Worm (Caenorhabditis elegans): Measurements from ENCODE around the gene F26A1.19.
A peak's percentile ranks its signal among the peaks of the same experiment; 100 is the strongest.

Gene F26A1.19

ce11 chrIII:4856109-4856508, 18.6 kb downstream of the F26A1.19 start, which contains the start of gene C35D10.7:
Gene C35D10.7 (plus strand): TSS chrIII:4856193.
- TF ChIP-seq sma-9 (GFP tag; optimal IDR thresholded peaks at IDR 0.05) (no peak), sma-9 (tag; optimal IDR thresholded peaks at IDR 0.05) (no peak), nhr-237 (tag; optimal IDR thresholded peaks at IDR 0.05) (no peak), nhr-12 (tag; optimal IDR thresholded peaks at IDR 0.05) (no peak), R02D3.7 (tag; optimal IDR thresholded peaks at IDR 0.05) (no peak), zag-1 (tag; optimal IDR thresholded peaks at IDR 0.05) (no peak), dmd-4 (tag; optimal IDR thresholded peaks at IDR 0.05) (no peak), sma-3 (GFP tag; optimal IDR thresholded peaks at IDR 0.05) (no peak), unc-39 (tag; optimal IDR thresholded peaks at IDR 0.05) (no peak), ztf-1 (GFP tag; conservative IDR thresholded peaks at IDR 0.05) (no peak)

ce11 chrIII:4856992-4857391, 19.5 kb downstream of the F26A1.19 start:
- TF ChIP-seq ztf-4 (tag; optimal IDR thresholded peaks at IDR 0.05) (no peak), dmd-4 (tag; optimal IDR thresholded peaks at IDR 0.05) (no peak)

DNA sequence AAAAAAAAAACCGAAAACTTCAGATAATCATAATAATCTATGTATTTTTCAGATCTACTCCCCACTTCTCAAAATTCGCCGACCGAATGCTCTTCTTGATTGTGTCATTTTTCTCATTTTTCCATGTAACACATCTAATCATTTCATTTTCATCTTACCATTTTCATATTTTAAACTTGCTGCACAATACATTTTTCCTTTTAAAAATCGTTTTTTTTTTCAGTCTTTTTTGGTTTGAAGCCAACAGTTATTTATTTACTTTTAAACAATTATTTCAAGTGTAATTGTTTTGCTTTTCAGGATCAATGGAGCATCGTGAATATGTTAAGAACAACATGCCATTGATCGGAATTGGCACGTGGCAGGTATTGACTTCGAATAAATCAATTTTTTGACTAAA, 21.5 kb downstream of the F26A1.19 start, which contains the start of gene C35D10.6:
C35D10.6 (plus strand) TSS at position 301 of the 400 bp plus-strand sequence.
- no peak for TF ChIP-seq sem-4 (tag; optimal IDR thresholded peaks at IDR 0.05)
- no peak for TF ChIP-seq unc-39 (tag; optimal IDR thresholded peaks at IDR 0.05)
- no peak for TF ChIP-seq fos-1 (tag; optimal IDR thresholded peaks at IDR 0.05)
- TF ChIP-seq nhr-25 (tag; optimal IDR thresholded peaks at IDR 0.05), result no peak
- TF ChIP-seq ztf-11 (tag; optimal IDR thresholded peaks at IDR 0.05), result no peak
- no peak for TF ChIP-seq lin-13 (GFP tag; optimal IDR thresholded peaks at IDR 0.05)
- TF ChIP-seq unc-55 (GFP tag; optimal IDR thresholded peaks at IDR 0.05), result no peak
- no peak for TF ChIP-seq zag-1 (tag; optimal IDR thresholded peaks at IDR 0.05)
- no peak for TF ChIP-seq C34F6.9 (tag; optimal IDR thresholded peaks at IDR 0.05)
- TF ChIP-seq lsy-2 (tag; optimal IDR thresholded peaks at IDR 0.05), result no peak
- no peak for TF ChIP-seq elt-1 (tag; optimal IDR thresholded peaks at IDR 0.05)
- no peak for TF ChIP-seq crh-2 (tag; optimal IDR thresholded peaks at IDR 0.05)
- TF ChIP-seq ceh-16 (tag; optimal IDR thresholded peaks at IDR 0.05), result no peak
- no peak for TF ChIP-seq snpc-4 (tag; optimal IDR thresholded peaks at IDR 0.05)
- no peak for TF ChIP-seq nhr-12 (tag; optimal IDR thresholded peaks at IDR 0.05)

- peak; percentile 33 for TF ChIP-seq unc-55 (GFP tag; optimal IDR thresholded peaks at IDR 0.05)
- TF ChIP-seq nhr-21 (tag; optimal IDR thresholded peaks at IDR 0.05), result no peak
- TF ChIP-seq crh-2 (tag; optimal IDR thresholded peaks at IDR 0.05), result no peak
- TF ChIP-seq blmp-1 (tag; optimal IDR thresholded peaks at IDR 0.05; ENCODE audit: insufficient read depth), result no peak
- no peak for TF ChIP-seq nhr-6 (tag; optimal IDR thresholded peaks at IDR 0.05)
Observed at ce11 chrIII:4861744-4862401, 24.3 kb downstream of the F26A1.19 start, which contains the start of the genes C35D10.10 and C35D10.5. Gene C35D10.10 (minus strand): TSS chrIII:4861794. Gene C35D10.5 (plus strand): TSS chrIII:4862351.

- no peak for TF ChIP-seq lin-11 (tag; optimal IDR thresholded peaks at IDR 0.05)
- TF ChIP-seq aly-2 (tag; optimal IDR thresholded peaks at IDR 0.05), result no peak
- TF ChIP-seq nhr-10 (tag; optimal IDR thresholded peaks at IDR 0.05), result no peak
- TF ChIP-seq nhr-237 (tag; optimal IDR thresholded peaks at IDR 0.05), result no peak
- TF ChIP-seq crh-2 (tag; optimal IDR thresholded peaks at IDR 0.05), result no peak
- TF ChIP-seq ama-1 (optimal IDR thresholded peaks at IDR 0.05), result no peak
- TF ChIP-seq ceh-16 (tag; optimal IDR thresholded peaks at IDR 0.05), result no peak
- no peak for TF ChIP-seq mab-5 (tag; optimal IDR thresholded peaks at IDR 0.05)
- no peak for TF ChIP-seq Y55F3AM.14 (GFP tag; optimal IDR thresholded peaks at IDR 0.05)
- TF ChIP-seq nhr-12 (tag; optimal IDR thresholded peaks at IDR 0.05), result no peak
- TF ChIP-seq dmd-4 (tag; optimal IDR thresholded peaks at IDR 0.05), result no peak
- TF ChIP-seq unc-55 (GFP tag; optimal IDR thresholded peaks at IDR 0.05), result no peak
- TF ChIP-seq fos-1 (tag; optimal IDR thresholded peaks at IDR 0.05), result no peak
- no peak for TF ChIP-seq skn-1 (tag; optimal IDR thresholded peaks at IDR 0.05)
- TF ChIP-seq lin-39 (tag; optimal IDR thresholded peaks at IDR 0.05), result no peak
- TF ChIP-seq nhr-77 (tag; optimal IDR thresholded peaks at IDR 0.05), result no peak
Observed at ce11 chrIII:4863127-4863526, 25.6 kb downstream of the F26A1.19 start, which contains the start of gene coq-8. Gene coq-8 (plus strand): TSS chrIII:4863427.

Data from whole organism, L2 larva.